Fruit fly (Drosophila melanogaster): Measurements from ENCODE around the gene spo.

dm6 chr3L:5611732-5612250 lies 19.4 kb upstream of the spo start:
- TF ChIP-seq CG8478 (optimal IDR thresholded peaks at IDR 0.05) (no peak), CTCF (optimal IDR thresholded peaks at IDR 0.05) (no peak)
